Worm (Caenorhabditis elegans) whole organism, L4/young adult: Measurements from ENCODE around the gene EGAP1.5.

Source experiments
- W03F9.2 ChIP-seq: fragments of 150-350 bp; optimal IDR thresholded peaks from 2 replicates; lab custom pipeline; 2014; ENCODE audit warnings: missing biosample characterization, missing genetic modification characterization
- dao-5 ChIP-seq: sonication (generic microtip); optimal IDR thresholded peaks from 2 replicates; lab custom pipeline; 2016; ENCODE audit warnings: missing genotype, missing genetic modification characterization, moderate library complexity, missing compliant biosample characterization
- him-1 ChIP-seq: sonication (generic microtip); optimal IDR thresholded peaks from 2 replicates; lab custom pipeline; 2016; ENCODE audit warnings: missing genotype, missing genetic modification reagents, missing genetic modification characterization, missing compliant biosample characterization

EGAP1.5 gene

DNA sequence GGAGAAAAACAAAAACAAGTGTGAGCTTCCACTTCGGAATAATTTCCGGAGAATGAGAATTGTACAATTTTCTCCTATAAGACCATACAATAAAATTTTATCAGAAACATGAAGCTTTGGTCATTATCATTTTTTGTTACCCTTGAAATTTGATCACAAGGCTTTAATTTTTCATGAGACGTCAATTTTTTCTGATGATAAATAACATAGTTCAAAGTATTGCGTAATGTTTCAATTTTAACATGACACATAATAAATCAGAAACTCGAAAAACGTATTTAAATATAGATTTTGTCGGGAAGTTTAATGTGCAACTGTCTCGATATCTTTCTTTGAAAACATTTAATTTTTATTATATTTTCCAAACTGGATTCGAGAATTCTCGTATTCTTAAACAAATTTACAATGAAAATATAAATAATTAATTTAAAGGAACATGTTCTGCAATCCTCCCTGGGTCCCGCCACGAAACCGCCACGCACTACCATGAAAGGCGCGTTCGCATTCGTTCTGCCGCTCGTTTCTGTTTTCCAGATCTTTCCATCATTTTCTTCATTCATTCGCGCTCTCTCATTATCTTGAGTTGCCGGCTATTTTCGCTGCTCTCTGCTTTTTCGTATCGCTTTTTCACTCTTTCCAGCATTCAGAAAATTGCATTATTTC lies 7.4 kb downstream of the EGAP1.5 start:
- TF ChIP-seq him-1 (no peak), W03F9.2 (peak; percentile 11), dao-5 (tag; lab: Kevin White, UChicago) (no peak)

DNA sequence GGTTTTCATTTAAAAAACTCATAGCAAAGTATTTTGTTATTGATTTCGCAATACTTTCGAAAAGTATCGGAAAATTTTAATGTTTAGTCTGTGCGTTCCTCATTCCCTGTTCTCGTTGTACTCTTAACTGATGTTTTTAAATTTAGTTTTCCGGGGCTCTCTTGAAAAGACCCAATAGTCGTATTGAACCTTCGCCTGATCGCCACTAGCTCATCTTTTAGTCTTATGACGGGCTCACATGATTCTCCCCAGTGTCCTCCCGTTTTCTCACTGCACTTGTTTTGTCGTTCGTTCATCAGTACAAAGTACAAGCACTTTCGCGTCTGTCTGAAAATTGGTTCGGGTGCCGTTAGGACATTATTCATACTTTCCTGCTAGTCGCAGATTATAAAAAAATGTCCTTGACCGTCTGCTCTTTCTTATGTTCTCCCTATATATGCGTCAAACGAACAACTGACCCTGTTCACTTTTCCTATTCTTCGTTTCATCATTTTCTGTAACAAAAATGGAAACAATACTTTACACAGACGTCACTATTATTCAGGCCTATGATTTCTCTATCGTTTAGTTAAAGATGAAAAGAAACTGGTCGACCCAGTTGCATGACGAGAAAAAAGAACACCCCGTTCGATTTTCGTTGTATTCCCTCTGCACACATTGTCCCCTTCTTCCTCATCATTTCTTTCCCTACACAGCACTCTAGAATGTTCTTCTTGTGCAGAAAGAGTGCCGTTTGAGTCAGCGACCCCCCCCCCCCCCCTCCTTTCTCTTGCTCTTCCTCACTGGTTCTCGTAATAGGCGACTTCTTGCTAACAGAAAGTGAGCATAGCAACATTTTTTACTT lies 8.2 kb downstream of the EGAP1.5 start, which contains the start of gene ubq-1:
Gene ubq-1, plus strand, starts transcription at position 802 of the 844 bp plus-strand sequence.
- TF ChIP-seq W03F9.2 (no peak), dao-5 (tag; lab: Kevin White, UChicago) (no peak), him-1 (no peak)

DNA sequence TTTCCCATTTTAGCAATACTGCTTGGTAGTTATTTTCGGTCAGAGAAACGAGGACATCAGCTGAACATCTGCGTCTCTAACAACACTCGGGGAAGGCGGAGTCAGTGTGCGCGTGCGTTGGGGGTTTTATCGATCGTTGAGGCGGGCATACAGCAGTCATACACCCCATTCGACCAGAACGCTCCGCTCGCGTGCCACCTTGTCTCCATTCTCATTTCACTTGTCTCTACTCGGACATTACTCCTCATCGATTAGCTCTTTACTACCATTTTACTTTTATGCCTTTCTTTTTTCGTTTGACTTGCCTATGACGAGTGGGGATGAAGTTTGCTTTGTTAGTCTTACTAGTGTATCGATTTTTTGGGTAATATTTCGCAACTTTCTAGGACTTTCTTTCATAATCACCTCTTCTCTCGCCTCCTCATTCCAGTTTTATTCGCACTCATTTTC lies 9.0 kb downstream of the EGAP1.5 start:
- no peak for TF ChIP-seq dao-5 (tag; lab: Kevin White, UChicago)
- peak; percentile 59 for TF ChIP-seq W03F9.2
- TF ChIP-seq him-1 = peak; percentile 17

DNA sequence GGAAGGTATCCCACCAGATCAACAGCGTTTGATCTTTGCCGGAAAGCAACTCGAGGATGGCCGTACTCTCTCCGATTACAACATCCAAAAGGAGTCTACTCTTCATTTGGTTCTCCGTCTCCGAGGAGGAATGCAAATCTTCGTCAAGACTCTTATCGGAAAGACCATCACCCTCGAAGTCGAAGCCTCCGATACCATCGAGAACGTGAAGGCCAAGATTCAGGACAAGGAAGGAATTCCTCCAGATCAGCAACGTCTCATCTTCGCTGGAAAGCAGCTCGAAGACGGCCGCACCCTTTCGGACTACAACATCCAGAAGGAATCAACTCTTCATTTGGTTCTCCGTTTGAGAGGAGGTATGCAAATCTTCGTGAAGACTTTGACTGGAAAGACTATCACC lies 10.6 kb downstream of the EGAP1.5 start:
- TF ChIP-seq dao-5 (tag; lab: Kevin White, UChicago) (no peak), W03F9.2 (no peak), him-1 (no peak)

DNA sequence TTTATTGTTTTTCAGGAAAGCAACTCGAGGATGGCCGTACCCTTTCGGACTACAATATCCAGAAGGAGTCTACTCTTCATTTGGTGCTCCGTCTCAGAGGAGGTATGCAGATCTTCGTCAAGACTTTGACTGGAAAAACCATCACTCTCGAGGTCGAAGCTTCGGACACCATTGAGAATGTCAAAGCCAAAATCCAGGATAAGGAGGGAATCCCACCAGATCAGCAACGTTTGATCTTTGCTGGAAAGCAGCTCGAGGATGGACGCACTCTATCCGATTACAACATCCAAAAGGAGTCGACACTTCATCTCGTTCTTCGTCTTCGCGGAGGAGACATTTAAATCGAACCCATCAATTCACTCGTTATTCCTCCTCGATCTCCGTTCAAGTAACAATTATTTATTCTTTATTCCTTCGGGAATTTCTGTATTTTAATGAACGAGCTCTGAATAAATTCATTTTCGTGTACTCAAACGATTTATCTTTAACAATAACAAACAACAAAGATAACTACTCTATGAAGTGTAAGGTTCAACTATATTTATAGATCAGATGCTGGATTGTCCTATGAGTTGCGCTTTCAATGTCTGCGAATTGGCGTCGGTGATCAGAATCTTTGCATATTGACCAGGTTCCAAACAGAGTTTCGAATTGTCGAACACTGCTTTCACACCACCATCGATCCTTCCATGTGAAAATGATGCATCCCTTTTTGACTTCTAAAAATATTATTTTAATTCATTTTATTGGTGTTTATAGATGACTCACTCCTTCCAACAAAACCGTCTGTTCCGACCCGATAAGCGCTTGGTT lies 12.1 kb downstream of the EGAP1.5 start:
- TF ChIP-seq dao-5 (tag; lab: Kevin White, UChicago) (peak; percentile 15), W03F9.2 (peak; percentile 50), him-1 (peak; percentile 45)

DNA sequence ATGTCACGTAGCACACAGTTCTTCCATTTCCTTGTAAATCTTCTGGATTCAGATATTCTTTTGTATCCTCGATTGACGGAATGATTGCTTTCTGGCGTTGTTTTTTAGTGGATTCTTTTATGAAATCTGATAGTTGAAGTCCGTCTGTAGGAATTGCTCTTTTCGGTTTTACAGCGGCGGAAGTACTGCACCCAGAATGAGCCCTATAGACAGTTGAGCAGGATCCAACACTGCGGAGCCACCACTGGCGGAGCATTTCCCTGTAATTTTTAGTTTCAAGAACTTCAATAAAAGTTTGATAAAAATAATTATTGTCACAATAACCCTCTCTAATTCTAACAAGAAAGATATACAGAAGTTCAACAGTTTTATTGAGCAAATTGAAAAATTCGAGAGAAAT lies 14.3 kb downstream of the EGAP1.5 start, which contains the start of gene F25B5.5:
Gene F25B5.5, minus strand, starts transcription at position 260 of the 400 bp plus-strand sequence.
- TF ChIP-seq dao-5 (tag; lab: Kevin White, UChicago) (no peak), W03F9.2 (no peak), him-1 (no peak)

DNA sequence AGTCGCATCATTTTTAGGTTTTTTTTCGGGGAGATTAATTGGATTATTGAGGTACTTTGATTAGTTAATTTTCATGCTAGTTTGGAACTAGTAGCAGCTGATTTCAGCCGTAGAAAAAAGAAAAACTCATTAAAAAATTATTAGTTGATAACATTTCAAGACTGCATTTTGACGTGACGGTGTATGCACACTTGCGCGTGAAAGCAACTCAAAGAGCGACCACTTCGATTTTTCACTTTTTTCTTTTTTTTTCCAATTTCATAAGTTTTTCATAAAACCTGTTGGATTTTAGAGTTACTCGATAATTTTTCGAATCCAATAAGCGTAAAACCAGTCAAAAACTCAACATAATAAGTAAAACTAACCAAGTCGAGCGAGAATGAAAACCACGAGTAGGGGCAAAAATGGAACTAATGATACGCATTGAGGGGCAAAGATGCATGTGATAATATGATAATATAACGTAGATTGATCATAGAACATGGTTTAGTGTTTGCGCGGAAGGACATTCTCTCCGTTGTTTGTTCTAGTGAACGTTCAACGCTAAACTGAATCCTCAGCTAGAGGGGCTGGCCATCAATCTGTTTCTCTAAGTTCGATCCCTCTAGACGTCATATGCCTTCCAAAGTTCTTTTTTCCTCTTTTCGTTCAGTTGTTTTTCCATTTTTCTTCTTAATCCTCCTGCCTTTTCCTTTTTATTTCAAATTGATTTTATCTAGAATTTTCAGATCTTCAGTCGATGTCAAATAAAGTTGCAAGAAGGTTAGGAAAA lies 16.8 kb downstream of the EGAP1.5 start, which contains the start of the genes F25B5.6 and F25B5.3:
Gene F25B5.6, minus strand, starts transcription at position 572 of the 772 bp plus-strand sequence.
Gene F25B5.3, plus strand, starts transcription at position 722 of the 772 bp plus-strand sequence.
- TF ChIP-seq him-1 (no peak), W03F9.2 (no peak)

DNA sequence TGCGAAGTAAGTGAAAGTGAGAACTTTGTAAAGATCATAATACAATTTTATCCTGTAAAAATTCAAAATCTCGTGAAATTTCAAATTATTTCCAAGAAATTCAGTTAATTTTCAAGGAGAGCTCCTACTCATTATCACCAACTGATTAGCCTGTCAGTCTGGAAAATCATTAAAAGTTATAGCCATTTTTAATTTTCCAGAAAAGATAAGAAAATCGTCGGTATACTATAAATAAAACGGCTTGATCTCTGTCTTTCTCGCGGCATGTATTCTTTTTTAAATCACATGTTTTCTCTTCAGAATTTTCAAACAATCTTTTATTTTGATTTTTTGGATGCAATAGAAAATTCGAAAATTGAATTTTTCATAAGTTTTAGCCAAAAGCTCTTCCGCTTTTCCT lies 17.5 kb downstream of the EGAP1.5 start:
- TF ChIP-seq him-1 = no peak
- TF ChIP-seq dao-5 (tag; lab: Kevin White, UChicago) = no peak
- TF ChIP-seq W03F9.2 = no peak

DNA sequence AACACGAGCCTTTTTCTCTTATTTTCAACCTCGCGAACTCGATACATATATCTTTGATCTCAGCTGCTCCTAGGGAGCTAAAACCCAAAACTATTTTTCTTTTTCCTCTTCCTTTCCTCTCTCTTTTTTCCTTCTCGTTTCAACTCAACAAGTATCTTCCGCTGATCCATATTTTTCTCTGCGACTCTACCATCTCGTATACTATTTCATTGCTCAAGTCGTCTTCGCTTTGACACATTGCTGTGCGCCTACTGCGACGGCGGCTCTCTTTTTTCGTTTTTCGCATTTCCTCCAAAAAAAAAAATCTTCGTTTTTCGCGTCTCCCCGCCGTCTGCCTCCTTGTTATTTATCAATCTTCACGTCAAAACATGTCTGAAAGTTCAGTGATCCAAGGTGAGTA lies 18.3 kb downstream of the EGAP1.5 start:
- TF ChIP-seq W03F9.2 (no peak), him-1 (no peak), dao-5 (tag; lab: Kevin White, UChicago) (no peak)

DNA sequence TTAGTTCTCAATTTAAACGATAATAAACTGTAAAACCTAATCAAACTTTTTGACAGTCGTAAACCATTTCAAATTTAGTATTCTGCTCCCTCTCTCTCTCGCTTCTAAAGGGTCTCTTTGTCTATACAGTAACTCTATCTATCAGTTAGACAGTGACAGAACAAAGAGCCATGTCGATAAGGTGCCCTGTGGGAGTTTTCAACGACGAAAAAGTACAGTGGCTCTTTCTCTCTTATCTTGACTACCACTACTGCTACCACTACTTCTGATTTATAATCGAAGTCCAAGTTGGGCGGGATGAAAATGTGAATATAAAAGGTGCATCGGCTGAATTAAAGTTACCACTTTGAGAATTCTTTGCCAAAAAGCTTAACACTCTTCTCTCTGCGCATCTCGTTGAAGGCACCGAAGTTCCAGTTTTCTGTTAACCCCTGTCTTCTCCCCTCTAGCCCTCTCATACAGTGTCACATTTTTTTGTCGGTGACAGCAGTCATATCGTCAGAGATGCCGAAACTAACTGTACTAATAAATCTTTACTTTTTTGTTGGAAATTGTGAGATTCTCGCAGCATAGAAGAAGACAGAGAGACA lies 19.3 kb downstream of the EGAP1.5 start:
- TF ChIP-seq him-1 = no peak
- TF ChIP-seq W03F9.2 = no peak
- no peak for TF ChIP-seq dao-5 (tag; lab: Kevin White, UChicago)

DNA sequence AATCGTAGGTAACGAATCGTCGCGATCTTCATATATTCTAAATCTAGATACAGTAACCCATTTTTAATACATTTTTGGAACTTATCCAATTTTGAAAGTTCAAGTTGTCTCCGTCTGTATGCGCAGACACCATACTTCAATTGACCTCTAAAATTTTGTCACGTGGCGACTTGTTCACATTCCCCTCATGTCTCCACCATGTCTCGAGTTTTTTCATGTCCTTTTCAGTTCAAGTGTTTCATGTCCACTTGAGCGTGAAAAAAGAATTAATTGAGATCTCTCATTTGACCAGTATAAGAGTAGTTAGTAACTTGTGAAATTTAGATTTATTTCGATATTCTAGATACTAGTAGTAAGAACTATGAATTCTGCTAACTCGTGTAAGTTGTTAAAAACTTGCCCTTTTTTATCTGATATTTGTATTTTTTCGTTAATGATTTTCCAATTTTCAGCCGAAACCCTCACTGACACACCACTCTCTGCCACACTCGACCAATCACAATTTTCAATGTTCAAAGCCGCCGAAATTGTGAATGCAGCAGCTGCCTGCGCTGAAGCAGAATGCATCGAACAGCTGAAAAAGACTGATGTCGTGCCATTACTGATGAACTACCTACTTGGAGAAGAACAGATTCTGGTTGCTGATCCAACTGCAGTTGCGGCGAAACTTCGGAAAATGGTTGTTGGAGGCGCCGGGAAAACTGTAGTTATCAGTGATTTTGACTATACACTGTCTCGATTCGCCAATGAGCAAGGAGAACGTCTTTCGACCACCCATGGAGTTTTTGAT lies 20.3 kb downstream of the EGAP1.5 start:
- TF ChIP-seq W03F9.2 (no peak), him-1 (no peak)
